Fruit fly (Drosophila melanogaster) whole organism, embryonic: ENCODE results near the gene CG33489.

Source experiments
- Adf1 ChIP-seq: fragments of 200-800 bp; sonication (Bioruptor generic); IDR thresholded peaks from 2 replicates; pipeline ENCODE4 v1.3.6; 2022; ENCODE audit warnings: missing biosample characterization, missing genetic modification characterization
- Atf3 ChIP-seq: fragments of 200-800 bp; sonication (Bioruptor generic); optimal IDR thresholded peaks from 3 replicates; lab custom pipeline; 2016; ENCODE audit warnings: missing biosample characterization, missing genetic modification characterization
- Atf6 ChIP-seq: fragments of 200-800 bp; sonication (Bioruptor generic); IDR thresholded peaks from 2 replicates; pipeline ENCODE4 v1.3.6; 2022; ENCODE audit warnings: missing biosample characterization, missing genetic modification characterization
- CG10209 ChIP-seq: fragments of 200-800 bp; sonication (Bioruptor generic); optimal IDR thresholded peaks from 3 replicates; lab custom pipeline; 2017; ENCODE audit warnings: missing biosample characterization, mild to moderate bottlenecking, missing genetic modification characterization, missing genetic modification reagents
- CG10366 ChIP-seq: fragments of 200-800 bp; sonication (Bioruptor generic); IDR thresholded peaks from 2 replicates; pipeline ENCODE4 v1.3.6; 2022; ENCODE audit warnings: missing biosample characterization, missing genetic modification characterization
- CG10543 ChIP-seq: fragments of 200-800 bp; sonication (Bioruptor generic); optimal IDR thresholded peaks from 3 replicates; lab custom pipeline; 2017; ENCODE audit warnings: missing biosample characterization, mild to moderate bottlenecking, missing genetic modification characterization, moderate library complexity
- CG10959 ChIP-seq: fragments of 200-800 bp; sonication (Bioruptor generic); IDR thresholded peaks from 2 replicates; pipeline ENCODE4 v1.3.6; 2022; ENCODE audit warnings: missing biosample characterization, missing genetic modification characterization
- CG11398 ChIP-seq: fragments of 200-800 bp; sonication (Bioruptor generic); optimal IDR thresholded peaks from 2 replicates; lab custom pipeline; 2016; ENCODE audit warnings: missing biosample characterization, missing genetic modification characterization
- CG12155 ChIP-seq: fragments of 200-800 bp; sonication (Bioruptor generic); optimal IDR thresholded peaks from 3 replicates; lab custom pipeline; 2016; ENCODE audit warnings: missing biosample characterization, missing genetic modification characterization
- CG12299 ChIP-seq: fragments of 200-800 bp; sonication (Bioruptor generic); optimal IDR thresholded peaks from 2 replicates; lab custom pipeline; 2018; ENCODE audit warnings: missing biosample characterization, mild to moderate bottlenecking, missing genetic modification characterization
- CG12391 ChIP-seq: fragments of 200-800 bp; sonication (Bioruptor generic); optimal IDR thresholded peaks from 3 replicates; lab custom pipeline; 2018; ENCODE audit warnings: missing biosample characterization, mild to moderate bottlenecking, missing genetic modification characterization, moderate library complexity
- CG14050 ChIP-seq: fragments of 200-800 bp; sonication (Bioruptor generic); IDR thresholded peaks from 3 replicates; pipeline ENCODE4 v1.3.6; 2022; ENCODE audit warnings: missing biosample characterization, missing genetic modification characterization
- CG15269 ChIP-seq: fragments of 200-800 bp; sonication (Bioruptor generic); optimal IDR thresholded peaks from 2 replicates; lab custom pipeline; 2018; ENCODE audit warnings: missing biosample characterization, mild to moderate bottlenecking, missing genetic modification characterization, moderate library complexity
- CG15514 ChIP-seq: fragments of 200-800 bp; sonication (Bioruptor generic); optimal IDR thresholded peaks from 3 replicates; lab custom pipeline; 2017; ENCODE audit warnings: missing biosample characterization, missing genetic modification characterization, mild to moderate bottlenecking, moderate library complexity, missing genetic modification reagents
- CG2678 ChIP-seq: fragments of 200-800 bp; sonication (Bioruptor generic); optimal IDR thresholded peaks from 3 replicates; lab custom pipeline; 2019; ENCODE audit warnings: missing biosample characterization, mild to moderate bottlenecking, missing genetic modification characterization, moderate library complexity
- CG2889 ChIP-seq: fragments of 200-800 bp; sonication (Bioruptor generic); IDR thresholded peaks from 3 replicates; pipeline ENCODE4 v1.3.6; 2022; ENCODE audit warnings: missing biosample characterization, missing genetic modification characterization
- CG34376 ChIP-seq: fragments of 200-800 bp; sonication (Bioruptor generic); optimal IDR thresholded peaks from 2 replicates; lab custom pipeline; 2018; ENCODE audit warnings: missing biosample characterization, mild to moderate bottlenecking, missing genetic modification characterization
- CG3995 ChIP-seq: fragments of 200-800 bp; sonication (Bioruptor generic); optimal IDR thresholded peaks from 3 replicates; lab custom pipeline; 2016; ENCODE audit warnings: missing biosample characterization, missing genetic modification characterization
- CG42726 ChIP-seq: fragments of 200-800 bp; sonication (Bioruptor generic); IDR thresholded peaks from 2 replicates; pipeline ENCODE4 v1.3.6; 2022; ENCODE audit warnings: missing biosample characterization, missing genetic modification characterization; ENCODE audit not compliant: partially characterized antibody
- CG4282 ChIP-seq: fragments of 200-800 bp; sonication (Bioruptor generic); optimal IDR thresholded peaks from 2 replicates; lab custom pipeline; 2016; ENCODE audit warnings: missing biosample characterization, missing genetic modification characterization
- CG6813 ChIP-seq: fragments of 200-800 bp; sonication (Bioruptor generic); optimal IDR thresholded peaks from 2 replicates; lab custom pipeline; 2017; ENCODE audit warnings: missing biosample characterization, missing genetic modification characterization, mild to moderate bottlenecking, moderate library complexity, missing genetic modification reagents
- CG9215 ChIP-seq: fragments of 200-800 bp; sonication (Bioruptor generic); IDR thresholded peaks from 2 replicates; pipeline ENCODE4 v1.3.6; 2022; ENCODE audit warnings: missing biosample characterization, missing genetic modification characterization
- ERR ChIP-seq: fragments of 200-800 bp; sonication (Bioruptor generic); optimal IDR thresholded peaks from 2 replicates; lab custom pipeline; 2016; ENCODE audit warnings: missing biosample characterization, missing genetic modification characterization
- HHEX ChIP-seq: fragments of 200-800 bp; sonication (Bioruptor generic); optimal IDR thresholded peaks from 3 replicates; lab custom pipeline; 2017; ENCODE audit warnings: missing biosample characterization, mild to moderate bottlenecking, missing genetic modification characterization, missing genetic modification reagents
- HmgD ChIP-seq: fragments of 200-800 bp; sonication (Bioruptor generic); optimal IDR thresholded peaks from 3 replicates; lab custom pipeline; 2016; ENCODE audit warnings: missing biosample characterization, missing genetic modification characterization
- Hmx ChIP-seq: fragments of 200-800 bp; sonication (Bioruptor generic); optimal IDR thresholded peaks from 2 replicates; lab custom pipeline; 2016; ENCODE audit warnings: missing biosample characterization, missing genetic modification characterization
- Neu2 ChIP-seq: fragments of 200-800 bp; sonication (Bioruptor generic); optimal IDR thresholded peaks from 3 replicates; lab custom pipeline; 2016; ENCODE audit warnings: missing biosample characterization, missing genetic modification characterization, borderline replicate concordance
- Poxn ChIP-seq: fragments of 200-800 bp; sonication (Bioruptor generic); IDR thresholded peaks from 2 replicates; pipeline ENCODE4 v1.3.6; 2022; ENCODE audit warnings: missing biosample characterization, missing genetic modification characterization
- Sin3A ChIP-seq: fragments of >200 bp; optimal IDR thresholded peaks from 2 replicates; lab custom pipeline; 2018
- al ChIP-seq: fragments of 200-800 bp; sonication (Bioruptor generic); IDR thresholded peaks from 2 replicates; pipeline ENCODE4 v1.3.6; 2022; ENCODE audit warnings: missing biosample characterization, missing genetic modification characterization
- bigmax ChIP-seq: fragments of 200-800 bp; sonication (Bioruptor generic); optimal IDR thresholded peaks from 2 replicates; lab custom pipeline; 2018; ENCODE audit warnings: missing biosample characterization, mild to moderate bottlenecking, missing genetic modification characterization
- cas ChIP-seq: fragments of 200-800 bp; sonication (Bioruptor generic); IDR thresholded peaks from 2 replicates; pipeline ENCODE4 v1.3.6; 2022; ENCODE audit warnings: missing biosample characterization, missing genetic modification characterization
- chif ChIP-seq, 2 experiments: fragments of 200-800 bp; sonication (Bioruptor generic); optimal IDR thresholded peaks; 3 replicates each; lab custom pipeline; 2016; ENCODE audit warnings: missing biosample characterization in 2 of 2, missing genetic modification characterization in 2 of 2
- croc ChIP-seq: fragments of 200-800 bp; sonication (Bioruptor generic); conservative IDR thresholded peaks from 3 replicates; pipeline ENCODE4 v1.3.6; 2022; ENCODE audit warnings: missing biosample characterization, missing genetic modification characterization
- crp ChIP-seq, 2 experiments: fragments of 200-800 bp; sonication (Bioruptor generic); optimal IDR thresholded peaks; 2 replicates in 1 of 2; 3 replicates in 1 of 2; lab custom pipeline; 2017; ENCODE audit warnings: missing biosample characterization in 2 of 2, missing genetic modification characterization in 2 of 2, mild to moderate bottlenecking in 1 of 2, moderate library complexity in 1 of 2
- danr ChIP-seq: fragments of 200-800 bp; sonication (Bioruptor generic); IDR thresholded peaks from 2 replicates; pipeline ENCODE4 v1.3.6; 2022; ENCODE audit warnings: missing biosample characterization, missing genetic modification characterization
- eyg ChIP-seq: fragments of 200-800 bp; sonication (Bioruptor generic); optimal IDR thresholded peaks from 3 replicates; lab custom pipeline; 2016; ENCODE audit warnings: missing biosample characterization, missing genetic modification characterization
- gsb ChIP-seq: fragments of 200-800 bp; sonication (Bioruptor generic); IDR thresholded peaks from 2 replicates; pipeline ENCODE4 v1.3.6; 2022; ENCODE audit warnings: missing biosample characterization, missing genetic modification characterization
- gsb-n ChIP-seq: fragments of 200-800 bp; sonication (Bioruptor generic); optimal IDR thresholded peaks from 3 replicates; lab custom pipeline; 2018; ENCODE audit warnings: missing biosample characterization, mild to moderate bottlenecking, missing genetic modification characterization
- insv ChIP-seq, 2 experiments: fragments of 200-800 bp; sonication (Bioruptor generic); optimal IDR thresholded peaks; 3 replicates each; lab custom pipeline; 2016 to 2018; ENCODE audit warnings: missing biosample characterization in 2 of 2, missing genetic modification characterization in 2 of 2
- inv ChIP-seq: fragments of 200-800 bp; sonication (Bioruptor generic); IDR thresholded peaks from 2 replicates; pipeline ENCODE4 v1.3.6; 2022; ENCODE audit warnings: missing biosample characterization, missing genetic modification characterization; ENCODE audit not compliant: partially characterized antibody
- nau ChIP-seq: fragments of 200-800 bp; sonication (Bioruptor generic); optimal IDR thresholded peaks from 3 replicates; lab custom pipeline; 2017; ENCODE audit warnings: missing biosample characterization, mild to moderate bottlenecking, missing genetic modification characterization, missing genetic modification reagents
- pho ChIP-seq: fragments of 200-800 bp; sonication (Bioruptor generic); optimal IDR thresholded peaks from 2 replicates; lab custom pipeline; 2016; ENCODE audit warnings: missing biosample characterization, missing genetic modification characterization
- row ChIP-seq: fragments of 200-800 bp; sonication (Bioruptor generic); IDR thresholded peaks from 3 replicates; pipeline ENCODE4 v1.3.6; 2022; ENCODE audit warnings: missing biosample characterization, missing genetic modification characterization
- so ChIP-seq: fragments of 200-800 bp; sonication (Bioruptor generic); IDR thresholded peaks from 3 replicates; pipeline ENCODE4 v1.3.6; 2022; ENCODE audit warnings: missing biosample characterization, missing genetic modification characterization
- stwl ChIP-seq: fragments of 200-800 bp; sonication (Bioruptor generic); optimal IDR thresholded peaks from 3 replicates; lab custom pipeline; 2018; ENCODE audit warnings: missing biosample characterization, mild to moderate bottlenecking, missing genetic modification characterization, moderate library complexity
- tap ChIP-seq: fragments of 200-800 bp; optimal IDR thresholded peaks from 3 replicates; lab custom pipeline; 2019; ENCODE audit warnings: missing biosample characterization, mild to moderate bottlenecking, missing genetic modification characterization, moderate library complexity
- tx ChIP-seq: fragments of 200-800 bp; sonication (Bioruptor generic); optimal IDR thresholded peaks from 2 replicates; lab custom pipeline; 2016; ENCODE audit warnings: missing biosample characterization, missing genetic modification characterization
- vvl ChIP-seq: fragments of 200-800 bp; sonication (Bioruptor generic); IDR thresholded peaks from 2 replicates; pipeline ENCODE4 v1.3.6; 2022; ENCODE audit warnings: missing biosample characterization, missing genetic modification characterization

CG33489 gene

DNA sequence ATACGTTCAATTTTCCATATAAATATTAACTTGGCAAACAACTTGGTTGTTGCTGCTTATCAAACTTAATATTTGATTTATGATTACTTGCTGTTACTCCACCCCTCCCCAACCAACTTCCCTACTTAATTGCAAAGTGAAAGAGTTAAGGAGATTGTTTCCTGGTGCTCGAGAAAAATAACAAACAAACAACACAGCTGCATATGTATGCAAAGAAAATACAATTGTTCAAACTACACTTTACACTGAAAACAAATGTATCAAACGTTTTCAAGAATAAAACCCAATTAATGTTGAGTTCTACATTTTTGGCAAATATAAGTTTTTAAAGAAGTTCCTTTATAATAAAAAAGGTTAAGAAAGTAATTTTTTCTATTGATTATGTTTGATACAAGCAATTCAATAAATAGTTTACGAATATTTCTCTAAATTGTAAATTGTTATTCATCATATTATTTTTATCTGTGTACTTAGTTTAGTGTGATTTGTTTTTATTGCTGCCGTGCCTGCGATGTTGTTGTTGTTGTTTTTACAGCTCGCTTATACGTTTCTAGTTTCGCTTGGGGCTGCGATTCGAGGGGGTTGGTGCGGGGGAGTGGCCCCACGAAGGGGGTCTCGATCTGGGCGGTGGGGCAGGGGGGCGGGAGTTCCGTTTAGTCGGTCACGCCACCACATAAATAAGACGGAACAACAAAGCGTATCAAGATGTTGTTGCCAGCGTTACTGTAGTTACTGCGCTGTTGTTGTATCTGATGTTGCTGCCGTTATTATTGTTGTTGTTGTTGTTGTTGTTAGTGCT is 21.0 kb downstream of the CG33489 start (continued):
- peak; percentile 78 for TF ChIP-seq vvl (GFP tag; lab: Robert Waterston, UW)
- no peak for TF ChIP-seq cas (GFP tag; lab: Robert Waterston, UW)
- peak; percentile 64 for TF ChIP-seq HHEX (GFP tag; lab: Kevin White, UChicago)
- peak; percentile 60 for TF ChIP-seq tap
- peak; percentile 59 for TF ChIP-seq CG11398 (GFP tag; lab: Kevin White, UChicago)
- peak; percentile 87 for TF ChIP-seq CG12391
- TF ChIP-seq crp (GFP tag; optimal IDR thresholded peaks at IDR 0.05; lab: Kevin White, UChicago), result peak in 1 of 2 experiments; percentile 0
- peak; percentile 24 for TF ChIP-seq ERR
- peak; percentile 45 for TF ChIP-seq CG12299 (tag; lab: Kevin White, UChicago)
- no peak for TF ChIP-seq HmgD
- TF ChIP-seq gsb-n (tag; lab: Kevin White, UChicago), result peak; percentile 65
- peak; percentile 51 to 62 for TF ChIP-seq chif (GFP tag; optimal IDR thresholded peaks at IDR 0.05; lab: Kevin White, UChicago)
- TF ChIP-seq stwl, result no peak
- TF ChIP-seq insv (GFP tag; optimal IDR thresholded peaks at IDR 0.05; lab: Kevin White, UChicago), result no peak
- TF ChIP-seq Adf1 (GFP tag; lab: Robert Waterston, UW), result no peak; the same call in 1 of the 2 replicates
- peak; percentile 55 for TF ChIP-seq pho (GFP tag; lab: Kevin White, UChicago)
- peak; percentile 9 for TF ChIP-seq CG15514 (GFP tag; lab: Kevin White, UChicago)
- TF ChIP-seq nau (GFP tag; lab: Kevin White, UChicago), result peak; percentile 4
- no peak for TF ChIP-seq CG2889 (GFP tag; lab: Robert Waterston, UW)
- TF ChIP-seq CG4282 (GFP tag; lab: Kevin White, UChicago), result no peak
- TF ChIP-seq CG10543 (GFP tag; lab: Kevin White, UChicago), result peak; percentile 86
- TF ChIP-seq Sin3A (lab: Kevin White, UChicago), result no peak
- no peak; the same call in 1 of the 2 replicates for TF ChIP-seq CG10366
- TF ChIP-seq Neu2 (GFP tag; lab: Kevin White, UChicago), result no peak
- TF ChIP-seq croc (GFP tag; lab: Robert Waterston, UW), result no peak; the same call in 1 of the 3 replicates
- TF ChIP-seq inv (GFP tag; lab: Robert Waterston, UW), result no peak
- TF ChIP-seq Poxn (GFP tag; lab: Robert Waterston, UW), result no peak
- peak; percentile 91 for TF ChIP-seq CG2678 (tag; lab: Kevin White, UChicago)
- TF ChIP-seq danr, result no peak
- TF ChIP-seq CG3995 (GFP tag; lab: Kevin White, UChicago), result no peak
- no peak for TF ChIP-seq eyg (GFP tag; lab: Kevin White, UChicago)
- TF ChIP-seq CG12155 (GFP tag; lab: Kevin White, UChicago), result peak; percentile 53
- 0 out of 3 replicates have a peak, but pooled peaks have one; percentile 29 for TF ChIP-seq CG14050 (GFP tag; lab: Robert Waterston, UW)
- no peak for TF ChIP-seq bigmax (GFP tag; lab: Kevin White, UChicago)
- peak; percentile 29; the same call in 1 of the 2 replicates for TF ChIP-seq CG9215 (GFP tag; lab: Robert Waterston, UW)
- TF ChIP-seq CG10959, result no peak
- TF ChIP-seq al (GFP tag; lab: Robert Waterston, UW), result no peak
- peak; percentile 47 for TF ChIP-seq CG6813 (GFP tag; lab: Kevin White, UChicago)
- no peak for TF ChIP-seq Hmx (GFP tag; lab: Kevin White, UChicago)
- peak; percentile 16 for TF ChIP-seq tx (GFP tag; lab: Kevin White, UChicago)
- peak; percentile 82 for TF ChIP-seq CG15269 (tag; lab: Kevin White, UChicago)
- TF ChIP-seq row (GFP tag; lab: Robert Waterston, UW), result peak; percentile 74
- TF ChIP-seq Atf6 (GFP tag; lab: Robert Waterston, UW), result peak; percentile 65
- TF ChIP-seq so (GFP tag; lab: Robert Waterston, UW), result peak; percentile 51; the same call in 1 of the 3 replicates
- peak; percentile 79 for TF ChIP-seq CG10209 (GFP tag; lab: Kevin White, UChicago)
- TF ChIP-seq Atf3 (GFP tag; lab: Kevin White, UChicago), result peak; percentile 49
- peak; percentile 34 for TF ChIP-seq CG34376 (GFP tag; lab: Kevin White, UChicago)
- 0 out of 2 replicates have a peak, but pooled peaks have one; percentile 9 for TF ChIP-seq gsb (GFP tag; lab: Robert Waterston, UW)
- TF ChIP-seq CG42726 (GFP tag; lab: Robert Waterston, UW), result no peak
